Fruit fly (Drosophila melanogaster): ENCODE data around the gene Ravus.
A peak's percentile ranks its signal among the peaks of the same experiment; 100 is the strongest.

The Ravus gene

dm6 chr3R:13214347-13214746 lies 49.5 kb downstream of the Ravus start, which contains the start of gene CG8483 (continued):
- TF ChIP-seq unc-4 (GFP tag; IDR thresholded peaks at IDR 0.05; ENCODE audit: partially characterized antibody) (no peak), sd (tag; optimal IDR thresholded peaks at IDR 0.05) (peak; percentile 51), CG32532 (GFP tag; IDR thresholded peaks at IDR 0.05) (0 out of 2 replicates have a peak, but pooled peaks have one; percentile 7), Med (GFP tag) (peak; percentile 73), vvl (GFP tag; IDR thresholded peaks at IDR 0.05) (peak; percentile 26; the same call in 1 of the 2 replicates), kah (GFP tag; optimal IDR thresholded peaks at IDR 0.05) (no peak), CG3995 (GFP tag; optimal IDR thresholded peaks at IDR 0.05) (no peak), Trl (optimal IDR thresholded peaks at IDR 0.05) (peak; percentile 6 to 16), Trl (GFP tag; optimal IDR thresholded peaks at IDR 0.05) (no peak), CG6791 (GFP tag; IDR thresholded peaks at IDR 0.05; ENCODE audit: partially characterized antibody) (0 out of 3 replicates have a peak, but pooled peaks have one; percentile 21), pfk (GFP tag; optimal IDR thresholded peaks at IDR 0.05) (no peak)
